Fruit fly (Drosophila melanogaster): ENCODE results near the gene CG32365.

CG32365 gene

dm6 chr3L:7935933-7936494 lies 67.2 kb downstream of the CG32365 start, which contains the start of the genes syd and Srp9 (continued):
- TF ChIP-seq Asciz (GFP tag; optimal IDR thresholded peaks at IDR 0.05), result no peak
- TF ChIP-seq Awh (GFP tag; IDR thresholded peaks at IDR 0.05), result no peak
- no peak for TF ChIP-seq tin (GFP tag; optimal IDR thresholded peaks at IDR 0.05)
- TF ChIP-seq CG11695 (GFP tag; IDR thresholded peaks at IDR 0.05), result no peak
- TF ChIP-seq stwl (tag; optimal IDR thresholded peaks at IDR 0.05), result peak; percentile 60
- TF ChIP-seq CG4360 (GFP tag; IDR thresholded peaks at IDR 0.05), result peak; percentile 59
- TF ChIP-seq hbn (GFP tag; IDR thresholded peaks at IDR 0.05; ENCODE audit: partially characterized antibody), result no peak
- TF ChIP-seq CG6791 (GFP tag; IDR thresholded peaks at IDR 0.05; ENCODE audit: partially characterized antibody), result no peak
- no peak for TF ChIP-seq CG6272 (GFP tag; IDR thresholded peaks at IDR 0.05)
- TF ChIP-seq seq (GFP tag; IDR thresholded peaks at IDR 0.05), result no peak
- TF ChIP-seq CG10147 (GFP tag; optimal IDR thresholded peaks at IDR 0.05), result no peak
- no peak for TF ChIP-seq CG10959 (GFP tag; IDR thresholded peaks at IDR 0.05)
- TF ChIP-seq Drgx (GFP tag; IDR thresholded peaks at IDR 0.05), result no peak
- TF ChIP-seq psq (GFP tag; optimal IDR thresholded peaks at IDR 0.05), result peak; percentile 17
- TF ChIP-seq dati (GFP tag; IDR thresholded peaks at IDR 0.05), result no peak
- TF ChIP-seq gcm (GFP tag; optimal IDR thresholded peaks at IDR 0.05), result no peak
- TF ChIP-seq sima (GFP tag; optimal IDR thresholded peaks at IDR 0.05), result no peak
- no peak for TF ChIP-seq CG10274 (GFP tag; optimal IDR thresholded peaks at IDR 0.05)
- TF ChIP-seq Nf-YC (tag; optimal IDR thresholded peaks at IDR 0.05), result peak; percentile 38
- peak in 1 of 3 experiments; percentile 48 for TF ChIP-seq Stat92E (GFP tag; optimal IDR thresholded peaks at IDR 0.05)
- no peak for TF ChIP-seq Ets65A (GFP tag)
- peak; percentile 56; the same call in 1 of the 4 replicates for TF ChIP-seq Dll (GFP tag; IDR thresholded peaks at IDR 0.05; ENCODE audit: partially characterized antibody)
- TF ChIP-seq chm (GFP tag; IDR thresholded peaks at IDR 0.05), result no peak
- TF ChIP-seq pb (GFP tag; optimal IDR thresholded peaks at IDR 0.05), result no peak
- no peak for TF ChIP-seq Myb (GFP tag; optimal IDR thresholded peaks at IDR 0.05)
- TF ChIP-seq E2f2 (GFP tag; IDR thresholded peaks at IDR 0.05), result peak; percentile 23; the same call in 1 of the 2 replicates
- no peak for TF ChIP-seq CG17612 (GFP tag; IDR thresholded peaks at IDR 0.05)
- peak; percentile 16 to 84 for TF ChIP-seq crp (GFP tag; optimal IDR thresholded peaks at IDR 0.05)
- no peak for TF ChIP-seq wek (GFP tag; optimal IDR thresholded peaks at IDR 0.05)
- TF ChIP-seq CG7372 (GFP tag; IDR thresholded peaks at IDR 0.05), result no peak
- no peak for TF ChIP-seq CG7987 (GFP tag; optimal IDR thresholded peaks at IDR 0.05)
- TF ChIP-seq nmo (GFP tag; optimal IDR thresholded peaks at IDR 0.05), result peak; percentile 55
- TF ChIP-seq crol (GFP tag; IDR thresholded peaks at IDR 0.05), result no peak
- TF ChIP-seq Sry-δ (GFP tag; optimal IDR thresholded peaks at IDR 0.05), result no peak
- TF ChIP-seq CG12299 (tag; optimal IDR thresholded peaks at IDR 0.05), result peak; percentile 6
- TF ChIP-seq wdn (GFP tag; IDR thresholded peaks at IDR 0.05), result no peak
- peak; percentile 31 for TF ChIP-seq CG17829 (tag; optimal IDR thresholded peaks at IDR 0.05)
- TF ChIP-seq CG1602 (GFP tag; optimal IDR thresholded peaks at IDR 0.05), result no peak
- TF ChIP-seq CG11398 (GFP tag; optimal IDR thresholded peaks at IDR 0.05), result no peak
- TF ChIP-seq CG7745 (tag; optimal IDR thresholded peaks at IDR 0.05), result peak; percentile 11
- no peak for TF ChIP-seq CG10366 (GFP tag; IDR thresholded peaks at IDR 0.05)
- no peak for TF ChIP-seq Hr3 (GFP tag; optimal IDR thresholded peaks at IDR 0.05)
- no peak for TF ChIP-seq CG5245 (GFP tag; optimal IDR thresholded peaks at IDR 0.05)
- no peak for TF ChIP-seq br (optimal IDR thresholded peaks at IDR 0.05)
- TF ChIP-seq CG2712 (tag; optimal IDR thresholded peaks at IDR 0.05), result peak; percentile 99
- TF ChIP-seq salm (tag; optimal IDR thresholded peaks at IDR 0.05), result no peak
- no peak for TF ChIP-seq esg (GFP tag; conservative IDR thresholded peaks at IDR 0.05)
- TF ChIP-seq MBD-R2 (GFP tag; IDR thresholded peaks at IDR 0.05), result no peak; the same call in 1 of the 2 replicates
- TF ChIP-seq Doc2 (GFP tag; IDR thresholded peaks at IDR 0.05), result no peak
- peak; percentile 44 for TF ChIP-seq CG3995 (GFP tag; optimal IDR thresholded peaks at IDR 0.05)
- no peak for TF ChIP-seq emc (GFP tag; optimal IDR thresholded peaks at IDR 0.05)
- TF ChIP-seq ac (GFP tag; optimal IDR thresholded peaks at IDR 0.05), result no peak

All from whole organism, embryonic.